Fruit fly (Drosophila melanogaster): ENCODE results near the gene Tm2.

The Tm2 gene

dm6 chr3R:15342926-15343685 lies 33.1 kb downstream of the Tm2 start, which contains the start of gene Nagk (continued):
- no peak for TF ChIP-seq gce (GFP tag; IDR thresholded peaks at IDR 0.05)
- TF ChIP-seq Dbx (GFP tag; IDR thresholded peaks at IDR 0.05): peak; percentile 49; the same call in 1 of the 3 replicates
- 0 out of 2 replicates have a peak, but pooled peaks have one; percentile 18 for TF ChIP-seq lmd (GFP tag; IDR thresholded peaks at IDR 0.05)
- peak; percentile 39 for TF ChIP-seq gsb-n (tag; optimal IDR thresholded peaks at IDR 0.05)
- TF ChIP-seq NFAT (GFP tag; IDR thresholded peaks at IDR 0.05): peak; percentile 58
- peak; percentile 39 for TF ChIP-seq HLH3B (GFP tag; IDR thresholded peaks at IDR 0.05)
- TF ChIP-seq CG17829 (tag; optimal IDR thresholded peaks at IDR 0.05): peak; percentile 39
- TF ChIP-seq CG32772 (GFP tag; IDR thresholded peaks at IDR 0.05): no peak
- TF ChIP-seq CG30431 (GFP tag; optimal IDR thresholded peaks at IDR 0.05): peak; percentile 1
- no peak for TF ChIP-seq CG3838 (GFP tag; optimal IDR thresholded peaks at IDR 0.05)
- peak; percentile 50 for TF ChIP-seq Deaf1 (tag; optimal IDR thresholded peaks at IDR 0.05)
- 0 out of 2 replicates have a peak, but pooled peaks have one; percentile 6 for TF ChIP-seq stc (GFP tag; IDR thresholded peaks at IDR 0.05)
- TF ChIP-seq Rfx (GFP tag; IDR thresholded peaks at IDR 0.05): peak; percentile 44
- peak; percentile 68 for TF ChIP-seq CG10209 (GFP tag; optimal IDR thresholded peaks at IDR 0.05)
- TF ChIP-seq CG4360 (GFP tag; IDR thresholded peaks at IDR 0.05): no peak
- TF ChIP-seq CG11723 (GFP tag; optimal IDR thresholded peaks at IDR 0.05): peak; percentile 53
- peak; percentile 5; the same call in 1 of the 3 replicates for TF ChIP-seq Mrtf (GFP tag; IDR thresholded peaks at IDR 0.05)
- peak; percentile 45 for TF ChIP-seq NfI (GFP tag; optimal IDR thresholded peaks at IDR 0.05)
- TF ChIP-seq Dad (GFP tag; optimal IDR thresholded peaks at IDR 0.05): peak; percentile 54
- TF ChIP-seq CG13775 (GFP tag; optimal IDR thresholded peaks at IDR 0.05): peak; percentile 79
- TF ChIP-seq slbo (GFP tag; IDR thresholded peaks at IDR 0.05): peak; percentile 71
- TF ChIP-seq pan (optimal IDR thresholded peaks at IDR 0.05): peak in 1 of 2 experiments; percentile 27
- peak in 1 of 2 experiments; percentile 55 for TF ChIP-seq pan (GFP tag; optimal IDR thresholded peaks at IDR 0.05 in 1 of 2, IDR thresholded peaks at IDR 0.05 in 1 of 2)
- TF ChIP-seq jumu (GFP tag; optimal IDR thresholded peaks at IDR 0.05): no peak
- TF ChIP-seq CG13424 (tag; optimal IDR thresholded peaks at IDR 0.05): peak; percentile 52
- TF ChIP-seq ken (GFP tag; IDR thresholded peaks at IDR 0.05): peak; percentile 48; the same call in 1 of the 3 replicates
- peak; percentile 59 for TF ChIP-seq CG2712 (tag; optimal IDR thresholded peaks at IDR 0.05)
- 0 out of 2 replicates have a peak, but pooled peaks have one; percentile 22 for TF ChIP-seq rib (GFP tag; IDR thresholded peaks at IDR 0.05)
- TF ChIP-seq CG9437 (GFP tag; optimal IDR thresholded peaks at IDR 0.05): peak; percentile 79
- TF ChIP-seq pros (GFP tag; optimal IDR thresholded peaks at IDR 0.05): no peak
- no peak for TF ChIP-seq CTCF (GFP tag; optimal IDR thresholded peaks at IDR 0.05)
- peak; percentile 63; the same call in 1 of the 2 replicates for TF ChIP-seq Bgb (GFP tag; IDR thresholded peaks at IDR 0.05; ENCODE audit: partially characterized antibody)
- peak; percentile 82 for TF ChIP-seq nmo (GFP tag; optimal IDR thresholded peaks at IDR 0.05)
- TF ChIP-seq luna (GFP tag; optimal IDR thresholded peaks at IDR 0.05): no peak
- peak; percentile 77 for TF ChIP-seq CG12104 (GFP tag; optimal IDR thresholded peaks at IDR 0.05)
- peak; percentile 67 for TF ChIP-seq CG13624 (GFP tag; optimal IDR thresholded peaks at IDR 0.05)
- TF ChIP-seq Atf6 (GFP tag; IDR thresholded peaks at IDR 0.05): peak; percentile 13; the same call in 1 of the 2 replicates
- TF ChIP-seq HmgD (GFP tag; optimal IDR thresholded peaks at IDR 0.05): no peak
- peak; percentile 40 for TF ChIP-seq her (GFP tag; optimal IDR thresholded peaks at IDR 0.05)
- peak; percentile 69 for TF ChIP-seq CG7839 (tag; optimal IDR thresholded peaks at IDR 0.05)
- TF ChIP-seq sug (tag; optimal IDR thresholded peaks at IDR 0.05): peak; percentile 64
- TF ChIP-seq Sin3A (optimal IDR thresholded peaks at IDR 0.05): no peak
- TF ChIP-seq ham (GFP tag; IDR thresholded peaks at IDR 0.05): no peak
- TF ChIP-seq z (GFP tag; IDR thresholded peaks at IDR 0.05): no peak
- no peak for TF ChIP-seq lov (optimal IDR thresholded peaks at IDR 0.05)
- no peak for TF ChIP-seq lov (GFP tag; IDR thresholded peaks at IDR 0.05)
- TF ChIP-seq CG14860 (GFP tag; IDR thresholded peaks at IDR 0.05; ENCODE audit: partially characterized antibody): no peak
- peak; percentile 11 for TF ChIP-seq unpg (GFP tag; optimal IDR thresholded peaks at IDR 0.05)
- TF ChIP-seq gem (tag; optimal IDR thresholded peaks at IDR 0.05): peak; percentile 73
- peak; percentile 56; the same call in 1 of the 2 replicates for TF ChIP-seq CG42726 (GFP tag; IDR thresholded peaks at IDR 0.05; ENCODE audit: partially characterized antibody)
- peak; percentile 47 for TF ChIP-seq CG9817 (tag; optimal IDR thresholded peaks at IDR 0.05)
